Worm (Caenorhabditis elegans): ENCODE results near the gene srt-54.

DNA sequence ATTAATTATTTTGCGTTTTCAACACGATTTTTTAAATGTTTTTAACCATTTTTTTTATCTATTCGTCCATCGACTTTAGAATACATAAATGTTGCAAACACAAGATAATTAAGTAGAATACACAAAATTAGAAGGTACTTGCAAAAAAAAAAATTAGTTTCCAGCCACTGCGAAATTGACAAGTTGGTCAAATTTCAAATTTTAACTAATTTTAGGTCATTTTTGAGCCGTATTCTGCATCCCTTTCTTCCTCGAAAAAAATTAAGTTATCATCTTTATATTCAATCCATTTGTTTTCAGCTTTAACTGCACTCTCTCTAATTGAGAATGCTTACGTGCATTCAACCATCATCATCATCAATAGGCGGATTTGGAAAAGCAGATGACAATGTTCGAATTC lies 47.7 kb upstream of the srt-54 start, which contains the start of gene egl-26:
- no peak for TF ChIP-seq lin-15B (tag; optimal IDR thresholded peaks at IDR 0.05)
- no peak for TF ChIP-seq nhr-76 (tag; optimal IDR thresholded peaks at IDR 0.05)
- no peak for TF ChIP-seq fos-1 (tag; optimal IDR thresholded peaks at IDR 0.05)
- no peak for TF ChIP-seq pqm-1 (tag; optimal IDR thresholded peaks at IDR 0.05)
- TF ChIP-seq nhr-67 (tag; optimal IDR thresholded peaks at IDR 0.05) = no peak
- no peak for TF ChIP-seq zag-1 (tag; optimal IDR thresholded peaks at IDR 0.05)
- TF ChIP-seq egl-27 (tag; optimal IDR thresholded peaks at IDR 0.05) = no peak
- no peak for TF ChIP-seq lin-39 (tag; optimal IDR thresholded peaks at IDR 0.05)
- TF ChIP-seq nhr-28 (tag; optimal IDR thresholded peaks at IDR 0.05) = no peak
